Fruit fly (Drosophila melanogaster) whole organism, adult: ENCODE results near the gene Cyp4ac1.

Experiments used
- CG11617 ChIP-seq: fragments of 200-800 bp; sonication (Bioruptor generic); optimal IDR thresholded peaks from 2 replicates; lab custom pipeline; 2017; ENCODE audit warnings: mild to moderate bottlenecking, missing biosample characterization, missing genetic modification reagents, missing genetic modification characterization
- CG12768 ChIP-seq: fragments of 200-800 bp; sonication (Bioruptor generic); optimal IDR thresholded peaks from 2 replicates; lab custom pipeline; 2017; ENCODE audit warnings: missing biosample characterization, missing genetic modification characterization, mild to moderate bottlenecking, moderate library complexity, missing genetic modification reagents
- CG14711 ChIP-seq: fragments of 200-800 bp; sonication (Bioruptor generic); optimal IDR thresholded peaks from 2 replicates; lab custom pipeline; 2018; ENCODE audit warnings: missing biosample characterization, mild to moderate bottlenecking, missing genetic modification characterization, moderate library complexity
- CG1620 ChIP-seq: fragments of 200-800 bp; sonication (Bioruptor generic); optimal IDR thresholded peaks from 2 replicates; lab custom pipeline; 2016; ENCODE audit warnings: missing biosample characterization, missing genetic modification characterization
- CG33017 ChIP-seq: fragments of 200-800 bp; sonication (Bioruptor generic); optimal IDR thresholded peaks from 2 replicates; lab custom pipeline; 2018; ENCODE audit warnings: missing biosample characterization, mild to moderate bottlenecking, missing genetic modification characterization, moderate library complexity
- CG5204 ChIP-seq: fragments of 200-800 bp; sonication (Bioruptor generic); optimal IDR thresholded peaks from 2 replicates; lab custom pipeline; 2016; ENCODE audit warnings: missing biosample characterization, missing genetic modification characterization
- CG7045 ChIP-seq: fragments of 200-800 bp; sonication (Bioruptor generic); optimal IDR thresholded peaks from 2 replicates; lab custom pipeline; 2017; ENCODE audit warnings: missing biosample characterization, mild to moderate bottlenecking, missing genetic modification characterization
- CG7101 ChIP-seq: fragments of 200-800 bp; sonication (Bioruptor generic); optimal IDR thresholded peaks from 2 replicates; lab custom pipeline; 2018; ENCODE audit warnings: missing biosample characterization, mild to moderate bottlenecking, missing genetic modification characterization, moderate library complexity
- Clk ChIP-seq: fragments of 200-800 bp; sonication (Bioruptor generic); optimal IDR thresholded peaks from 2 replicates; lab custom pipeline; 2017; ENCODE audit warnings: missing biosample characterization, missing genetic modification characterization
- Hr96 ChIP-seq: fragments of 200-800 bp; sonication (Bioruptor generic); optimal IDR thresholded peaks from 2 replicates; lab custom pipeline; 2016; ENCODE audit warnings: missing biosample characterization, missing genetic modification characterization
- Mnt ChIP-seq: fragments of 200-800 bp; sonication (Bioruptor generic); optimal IDR thresholded peaks from 2 replicates; lab custom pipeline; 2016; ENCODE audit warnings: missing biosample characterization, mild to moderate bottlenecking, missing genetic modification characterization
- bab1 ChIP-seq: fragments of 200-800 bp; sonication (Bioruptor generic); optimal IDR thresholded peaks from 3 replicates; lab custom pipeline; 2019; ENCODE audit warnings: missing biosample characterization, mild to moderate bottlenecking, missing genetic modification characterization, moderate library complexity
- cic ChIP-seq: fragments of 200-800 bp; sonication (Bioruptor generic); optimal IDR thresholded peaks from 2 replicates; lab custom pipeline; 2017; ENCODE audit warnings: missing biosample characterization, mild to moderate bottlenecking, missing genetic modification characterization, moderate library complexity
- cnc ChIP-seq, 2 experiments: fragments of >200 bp; optimal IDR thresholded peaks; 2 replicates each; lab custom pipeline; 2017
- kay ChIP-seq: fragments of 200-800 bp; sonication (Bioruptor generic); peaks from one replicate; lab custom pipeline; 2016; ENCODE audit warnings: missing biosample characterization, missing genetic modification characterization, borderline replicate concordance
- ovo ChIP-seq: fragments of 200-800 bp; sonication (Bioruptor generic); optimal IDR thresholded peaks from 2 replicates; lab custom pipeline; 2016; ENCODE audit warnings: missing biosample characterization, missing genetic modification characterization
- pad ChIP-seq: fragments of 200-800 bp; sonication (Bioruptor generic); optimal IDR thresholded peaks from 3 replicates; lab custom pipeline; 2017; ENCODE audit warnings: missing biosample characterization, missing genetic modification characterization, mild to moderate bottlenecking, moderate library complexity, missing genetic modification reagents
- tj ChIP-seq: fragments of 200-800 bp; sonication (Bioruptor generic); optimal IDR thresholded peaks from 3 replicates; lab custom pipeline; 2017; ENCODE audit warnings: missing biosample characterization, mild to moderate bottlenecking, missing genetic modification characterization, moderate library complexity
- toe ChIP-seq: fragments of 200-800 bp; sonication (Bioruptor generic); optimal IDR thresholded peaks from 2 replicates; lab custom pipeline; 2016; ENCODE audit warnings: missing biosample characterization, missing genetic modification characterization

The Cyp4ac1 gene

dm6 chr2L:5277262-5278008, 13.6 kb downstream of the Cyp4ac1 start:
- no peak for TF ChIP-seq CG33017 (tag; lab: Kevin White, UChicago)
- no peak for TF ChIP-seq kay (GFP tag; lab: Kevin White, UChicago)
- no peak for TF ChIP-seq cnc (optimal IDR thresholded peaks at IDR 0.05; lab: Kevin White, UChicago)
- TF ChIP-seq CG7101 (tag; lab: Kevin White, UChicago): no peak

DNA sequence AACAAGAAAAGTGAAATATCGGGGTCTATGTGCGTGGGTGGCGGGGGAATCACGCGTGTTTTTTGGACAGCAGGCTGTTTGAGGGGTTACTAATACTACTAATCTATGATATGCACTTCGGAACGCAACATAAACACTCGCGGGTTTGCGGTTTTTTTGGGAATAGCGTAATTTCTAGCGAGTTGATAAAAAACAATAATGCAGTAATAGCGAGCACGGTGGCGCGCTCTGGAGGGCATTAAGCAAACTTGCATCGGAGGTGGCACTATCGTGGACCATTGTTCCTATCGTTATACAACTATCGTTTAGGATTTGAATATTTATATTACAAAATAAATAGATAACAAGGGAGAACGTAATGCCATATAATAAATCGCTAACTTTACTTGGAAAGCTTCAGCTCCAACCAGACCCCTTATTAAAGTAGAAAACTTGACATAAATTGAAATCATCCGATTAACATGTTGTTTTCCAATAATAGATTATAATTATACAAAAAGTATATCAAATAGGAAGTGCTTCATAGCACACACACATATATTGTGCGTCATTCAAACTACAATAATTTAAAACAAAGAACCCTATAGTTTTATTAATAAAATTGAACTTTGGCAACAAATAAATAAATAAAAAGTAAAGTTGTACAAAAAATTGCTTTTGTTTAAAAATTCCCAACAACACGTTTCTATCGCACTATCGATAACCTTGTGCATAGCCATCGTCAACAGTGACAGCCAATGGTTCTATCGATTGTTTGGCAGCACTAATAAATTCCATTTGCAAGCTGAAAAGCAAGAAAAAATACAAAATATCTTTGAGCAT, 14.7 kb downstream of the Cyp4ac1 start, which contains the start of the genes Nin and Bub1:
TSS of gene Nin (minus strand) at position 240 of the 822 bp plus-strand sequence.
TSS of gene Bub1 (plus strand) at position 557 of the 822 bp plus-strand sequence.
- TF ChIP-seq CG1620: peak; percentile 65
- no peak for TF ChIP-seq CG33017 (tag; lab: Kevin White, UChicago)
- peak; percentile 21 for TF ChIP-seq bab1 (GFP tag; lab: Kevin White, UChicago)
- TF ChIP-seq ovo: peak; percentile 47
- TF ChIP-seq Mnt (GFP tag; lab: Kevin White, UChicago): peak; percentile 33
- peak; percentile 61 for TF ChIP-seq CG11617
- peak; percentile 45 for TF ChIP-seq pad (GFP tag; lab: Kevin White, UChicago)
- no peak for TF ChIP-seq CG7101 (tag; lab: Kevin White, UChicago)
- TF ChIP-seq cic: no peak
- peak; percentile 1 for TF ChIP-seq CG7045
- TF ChIP-seq CG14711 (tag; lab: Kevin White, UChicago): peak; percentile 21
- peak; percentile 9 for TF ChIP-seq tj (GFP tag; lab: Kevin White, UChicago)
- TF ChIP-seq toe (GFP tag; lab: Kevin White, UChicago): peak; percentile 69

DNA sequence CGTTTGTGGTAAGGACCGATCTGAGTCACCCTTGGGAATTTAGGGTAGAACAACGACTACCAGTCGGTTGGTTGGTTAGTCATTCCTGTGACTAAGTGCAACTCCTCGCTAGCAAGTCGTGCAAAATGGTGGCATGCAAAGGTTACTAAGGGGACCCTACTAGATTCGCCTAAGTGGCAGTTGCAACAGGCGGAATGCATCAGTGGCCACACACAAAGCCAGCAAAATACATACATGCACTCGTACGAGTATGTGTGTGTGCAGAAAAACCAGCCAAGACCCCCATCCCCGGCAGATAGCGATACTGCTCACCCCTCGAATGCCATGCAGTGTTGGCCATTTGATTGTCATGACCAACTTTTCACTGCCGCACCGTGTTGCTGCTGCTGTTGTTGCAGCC, 21.0 kb downstream of the Cyp4ac1 start:
- TF ChIP-seq kay (GFP tag; lab: Kevin White, UChicago) (no peak), bab1 (GFP tag; lab: Kevin White, UChicago) (no peak)

DNA sequence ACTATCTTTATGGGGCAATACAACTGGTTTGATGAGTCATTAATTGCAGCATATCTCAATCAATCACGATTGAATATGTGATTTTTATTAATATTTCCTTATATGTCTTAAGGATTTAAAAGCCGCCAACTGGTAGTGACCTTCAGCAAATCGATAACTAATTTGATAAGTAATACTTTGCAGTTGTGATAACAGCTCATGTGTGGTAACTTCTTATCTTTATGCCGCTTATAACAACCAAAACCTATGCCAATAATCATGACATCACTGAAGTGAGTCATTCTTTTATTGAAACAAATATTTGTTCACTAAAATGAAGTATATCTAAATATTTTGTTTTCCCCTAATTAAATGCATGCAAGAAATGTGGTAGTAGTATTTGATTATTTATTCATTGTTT, 22.1 kb downstream of the Cyp4ac1 start:
- TF ChIP-seq CG33017 (tag; lab: Kevin White, UChicago) (no peak), CG7045 (no peak), Hr96 (GFP tag; lab: Kevin White, UChicago) (no peak), bab1 (GFP tag; lab: Kevin White, UChicago) (no peak), cnc (optimal IDR thresholded peaks at IDR 0.05; lab: Kevin White, UChicago) (no peak), cic (no peak), CG14711 (tag; lab: Kevin White, UChicago) (no peak), ovo (no peak), tj (GFP tag; lab: Kevin White, UChicago) (no peak), CG7101 (tag; lab: Kevin White, UChicago) (no peak)

- TF ChIP-seq CG14711 (tag; lab: Kevin White, UChicago): no peak
- TF ChIP-seq CG12768: no peak
- no peak for TF ChIP-seq cic
- no peak for TF ChIP-seq cnc (optimal IDR thresholded peaks at IDR 0.05; lab: Kevin White, UChicago)
- no peak for TF ChIP-seq kay (GFP tag; lab: Kevin White, UChicago)
- TF ChIP-seq pad (GFP tag; lab: Kevin White, UChicago): no peak
- TF ChIP-seq CG11617: no peak
- TF ChIP-seq ovo: no peak
- no peak for TF ChIP-seq bab1 (GFP tag; lab: Kevin White, UChicago)
- TF ChIP-seq Mnt (GFP tag; lab: Kevin White, UChicago): no peak
- no peak for TF ChIP-seq toe (GFP tag; lab: Kevin White, UChicago)
- no peak for TF ChIP-seq CG1620
- no peak for TF ChIP-seq tj (GFP tag; lab: Kevin White, UChicago)
These were observed 22.8 kb downstream of the Cyp4ac1 start for dm6 chr2L:5286572-5286971.

- TF ChIP-seq Hr96 (GFP tag; lab: Kevin White, UChicago) (no peak), CG11617 (no peak), Clk (GFP tag; lab: Kevin White, UChicago) (no peak), tj (GFP tag; lab: Kevin White, UChicago) (no peak), CG1620 (no peak), pad (GFP tag; lab: Kevin White, UChicago) (no peak), cic (no peak), kay (GFP tag; lab: Kevin White, UChicago) (no peak), Mnt (GFP tag; lab: Kevin White, UChicago) (no peak), CG5204 (GFP tag; lab: Kevin White, UChicago) (no peak), CG7045 (no peak), toe (GFP tag; lab: Kevin White, UChicago) (no peak), ovo (no peak), bab1 (GFP tag; lab: Kevin White, UChicago) (no peak), CG12768 (no peak)
These were observed 23.9 kb downstream of the Cyp4ac1 start for dm6 chr2L:5287599-5288261.
